Fruit fly (Drosophila melanogaster) whole organism, embryonic: Measurements from ENCODE around the gene CG4462.

Experiments
- Abd-B ChIP-seq: fragments of 200-800 bp; sonication (Bioruptor generic); optimal IDR thresholded peaks from 2 replicates; lab custom pipeline; 2018; ENCODE audit warnings: missing biosample characterization, mild to moderate bottlenecking, missing genetic modification characterization, moderate library complexity
- Antp ChIP-seq: fragments of 200-800 bp; sonication (Bioruptor generic); optimal IDR thresholded peaks from 3 replicates; lab custom pipeline; 2016; ENCODE audit warnings: missing biosample characterization, missing genetic modification characterization
- CG12104 ChIP-seq: fragments of 200-800 bp; sonication (Bioruptor generic); optimal IDR thresholded peaks from 3 replicates; lab custom pipeline; 2016; ENCODE audit warnings: missing biosample characterization, missing genetic modification characterization
- CG12391 ChIP-seq: fragments of 200-800 bp; sonication (Bioruptor generic); optimal IDR thresholded peaks from 3 replicates; lab custom pipeline; 2018; ENCODE audit warnings: missing biosample characterization, mild to moderate bottlenecking, missing genetic modification characterization, moderate library complexity
- CG13287 ChIP-seq: fragments of 200-800 bp; sonication (Bioruptor generic); IDR thresholded peaks from 2 replicates; pipeline ENCODE4 v1.3.6; 2022; ENCODE audit warnings: missing biosample characterization, missing genetic modification characterization; ENCODE audit not compliant: partially characterized antibody
- CG14710 ChIP-seq: fragments of 200-800 bp; sonication (Bioruptor generic); optimal IDR thresholded peaks from 3 replicates; lab custom pipeline; 2019; ENCODE audit warnings: missing biosample characterization, mild to moderate bottlenecking, missing genetic modification characterization, moderate library complexity
- CG1602 ChIP-seq: fragments of 200-800 bp; sonication (Bioruptor generic); optimal IDR thresholded peaks from 3 replicates; lab custom pipeline; 2016; ENCODE audit warnings: missing biosample characterization, missing genetic modification characterization
- CG17568 ChIP-seq: fragments of 200-800 bp; sonication (Bioruptor generic); optimal IDR thresholded peaks from 2 replicates; lab custom pipeline; 2018; ENCODE audit warnings: missing biosample characterization, mild to moderate bottlenecking, missing genetic modification characterization, moderate library complexity
- CG18476 ChIP-seq: fragments of 200-800 bp; sonication (Bioruptor generic); optimal IDR thresholded peaks from 2 replicates; lab custom pipeline; 2016; ENCODE audit warnings: missing biosample characterization, mild to moderate bottlenecking, missing genetic modification characterization
- CG3281 ChIP-seq: fragments of 200-800 bp; sonication (Bioruptor generic); optimal IDR thresholded peaks from 3 replicates; lab custom pipeline; 2017; ENCODE audit warnings: missing biosample characterization, mild to moderate bottlenecking, missing genetic modification characterization
- CG4424 ChIP-seq: fragments of 200-800 bp; sonication (Bioruptor generic); optimal IDR thresholded peaks from 3 replicates; lab custom pipeline; 2016; ENCODE audit warnings: missing biosample characterization, missing genetic modification characterization
- CG5245 ChIP-seq: fragments of 200-800 bp; sonication (Bioruptor generic); optimal IDR thresholded peaks from 3 replicates; lab custom pipeline; 2016; ENCODE audit warnings: missing biosample characterization, missing genetic modification characterization
- CG6765 ChIP-seq: fragments of 200-800 bp; sonication (Bioruptor generic); optimal IDR thresholded peaks from 3 replicates; lab custom pipeline; 2017; ENCODE audit warnings: missing biosample characterization, mild to moderate bottlenecking, missing genetic modification characterization
- CG6813 ChIP-seq: fragments of 200-800 bp; sonication (Bioruptor generic); optimal IDR thresholded peaks from 2 replicates; lab custom pipeline; 2017; ENCODE audit warnings: missing biosample characterization, missing genetic modification characterization, mild to moderate bottlenecking, moderate library complexity, missing genetic modification reagents
- CG7786 ChIP-seq: fragments of 200-800 bp; sonication (Bioruptor generic); optimal IDR thresholded peaks from 2 replicates; lab custom pipeline; 2016; ENCODE audit warnings: missing biosample characterization, missing genetic modification characterization
- CG7987 ChIP-seq: fragments of 200-800 bp; sonication (Bioruptor generic); optimal IDR thresholded peaks from 2 replicates; lab custom pipeline; 2018; ENCODE audit warnings: missing biosample characterization, mild to moderate bottlenecking, missing genetic modification characterization, moderate library complexity
- CG8359 ChIP-seq: fragments of 200-800 bp; sonication (Bioruptor generic); optimal IDR thresholded peaks from 2 replicates; lab custom pipeline; 2017; ENCODE audit warnings: missing biosample characterization, mild to moderate bottlenecking, missing genetic modification characterization, borderline replicate concordance
- CG9932 ChIP-seq: fragments of 200-800 bp; sonication (Bioruptor generic); IDR thresholded peaks from 2 replicates; pipeline ENCODE4 v1.3.6; 2022; ENCODE audit warnings: missing biosample characterization, missing genetic modification characterization
- Dfd ChIP-seq, 2 experiments: fragments of >200 bp; optimal IDR thresholded peaks; 2 replicates each; lab custom pipeline; 2017; ENCODE audit warnings: missing biosample characterization in 2 of 2, missing genetic modification characterization in 2 of 2
- E2f2 ChIP-seq: fragments of 200-800 bp; sonication (Bioruptor generic); IDR thresholded peaks from 2 replicates; pipeline ENCODE4 v1.3.6; 2022; ENCODE audit warnings: missing biosample characterization, missing genetic modification characterization
- Elba2 ChIP-seq: fragments of 200-800 bp; sonication (Bioruptor generic); optimal IDR thresholded peaks from 3 replicates; lab custom pipeline; 2016; ENCODE audit warnings: missing biosample characterization, missing genetic modification characterization
- Fer3 ChIP-seq: fragments of 200-800 bp; sonication (Bioruptor generic); optimal IDR thresholded peaks from 2 replicates; lab custom pipeline; 2018; ENCODE audit warnings: missing biosample characterization, mild to moderate bottlenecking, missing genetic modification characterization, moderate library complexity
- GATAe ChIP-seq: fragments of 200-800 bp; sonication (Bioruptor generic); conservative IDR thresholded peaks from 2 replicates; pipeline ENCODE4 v1.3.6; 2022; ENCODE audit warnings: missing biosample characterization, missing genetic modification characterization
- H2.0 ChIP-seq: fragments of 200-800 bp; sonication (Bioruptor generic); IDR thresholded peaks from 2 replicates; pipeline ENCODE4 v1.3.6; 2022; ENCODE audit warnings: missing biosample characterization, missing genetic modification characterization
- Hey ChIP-seq: fragments of 200-800 bp; sonication (Bioruptor generic); optimal IDR thresholded peaks from 3 replicates; lab custom pipeline; 2018; ENCODE audit warnings: missing biosample characterization, mild to moderate bottlenecking, missing genetic modification characterization
- MBD-R2 ChIP-seq: fragments of 200-800 bp; sonication (Bioruptor generic); IDR thresholded peaks from 2 replicates; pipeline ENCODE4 v1.3.6; 2022; ENCODE audit warnings: missing biosample characterization, missing genetic modification characterization
- NK7.1 ChIP-seq: fragments of 200-800 bp; sonication (Bioruptor generic); optimal IDR thresholded peaks from 3 replicates; lab custom pipeline; 2016; ENCODE audit warnings: missing biosample characterization, missing genetic modification characterization
- Nf-YB ChIP-seq: fragments of 200-800 bp; sonication (Bioruptor generic); optimal IDR thresholded peaks from 3 replicates; lab custom pipeline; 2019; ENCODE audit warnings: missing biosample characterization, mild to moderate bottlenecking, missing genetic modification characterization, moderate library complexity
- Sin3A ChIP-seq: fragments of >200 bp; optimal IDR thresholded peaks from 2 replicates; lab custom pipeline; 2018
- Sry-δ ChIP-seq: fragments of 200-800 bp; sonication (Bioruptor generic); optimal IDR thresholded peaks from 2 replicates; lab custom pipeline; 2016; ENCODE audit warnings: missing biosample characterization, missing genetic modification characterization
- TFAM ChIP-seq: fragments of 200-800 bp; sonication (Bioruptor generic); optimal IDR thresholded peaks from 2 replicates; lab custom pipeline; 2017; ENCODE audit warnings: missing biosample characterization, missing genetic modification characterization, inconsistent platforms
- Tbp ChIP-seq: fragments of >200 bp; optimal IDR thresholded peaks from 2 replicates; lab custom pipeline; 2018; ENCODE audit warnings: missing biosample characterization, missing genetic modification characterization
- cas ChIP-seq: fragments of 200-800 bp; sonication (Bioruptor generic); IDR thresholded peaks from 2 replicates; pipeline ENCODE4 v1.3.6; 2022; ENCODE audit warnings: missing biosample characterization, missing genetic modification characterization
- chinmo ChIP-seq: fragments of 200-800 bp; sonication (Bioruptor generic); IDR thresholded peaks from 4 replicates; pipeline ENCODE4 v1.3.6; 2022; ENCODE audit warnings: missing biosample characterization, missing genetic modification characterization; ENCODE audit not compliant: partially characterized antibody
- ems ChIP-seq: fragments of 200-800 bp; sonication (Bioruptor generic); optimal IDR thresholded peaks from 3 replicates; lab custom pipeline; 2016; ENCODE audit warnings: missing biosample characterization, missing genetic modification characterization
- gce ChIP-seq: fragments of 200-800 bp; sonication (Bioruptor generic); IDR thresholded peaks from 3 replicates; pipeline ENCODE4 v1.3.6; 2022; ENCODE audit warnings: missing biosample characterization, missing genetic modification characterization
- jumu ChIP-seq: fragments of 200-800 bp; sonication (Bioruptor generic); optimal IDR thresholded peaks from 3 replicates; lab custom pipeline; 2016; ENCODE audit warnings: missing biosample characterization, missing genetic modification characterization
- lola ChIP-seq, 3 experiments: fragments of >200 bp in 2 of 3; fragments of 200-800 bp in 1 of 3; sonication (Bioruptor generic) in 1 of 3; optimal IDR thresholded peaks; 2 replicates each; lab custom pipeline; 2017 to 2019; ENCODE audit warnings: missing biosample characterization in 3 of 3, missing genetic modification characterization in 3 of 3, mild to moderate bottlenecking in 1 of 3, moderate library complexity in 1 of 3
- lov ChIP-seq, 2 experiments: fragments of 200-800 bp in 1 of 2; fragments of >200 bp in 1 of 2; sonication (Bioruptor generic) in 1 of 2; IDR thresholded peaks in 1 of 2; optimal IDR thresholded peaks in 1 of 2; 2 replicates in 1 of 2; 3 replicates in 1 of 2; pipeline versions ENCODE4 v1.3.6 to Lab custom; 2017 to 2022; ENCODE audit warnings: missing biosample characterization in 1 of 2, missing genetic modification characterization in 1 of 2
- row ChIP-seq: fragments of 200-800 bp; sonication (Bioruptor generic); IDR thresholded peaks from 3 replicates; pipeline ENCODE4 v1.3.6; 2022; ENCODE audit warnings: missing biosample characterization, missing genetic modification characterization
- salm ChIP-seq: fragments of 200-800 bp; sonication (Bioruptor generic); optimal IDR thresholded peaks from 2 replicates; lab custom pipeline; 2018; ENCODE audit warnings: missing biosample characterization, mild to moderate bottlenecking, missing genetic modification characterization
- sob ChIP-seq: fragments of 200-800 bp; sonication (Bioruptor generic); IDR thresholded peaks from 2 replicates; pipeline ENCODE4 v1.3.6; 2022; ENCODE audit warnings: missing biosample characterization, missing genetic modification characterization
- tgo ChIP-seq: fragments of 200-800 bp; sonication (Bioruptor generic); IDR thresholded peaks from 3 replicates; pipeline ENCODE4 v1.3.6; 2022; ENCODE audit warnings: missing biosample characterization, missing genetic modification characterization

CG4462 gene

dm6 chr3R:19879470-19880052, 45.6 kb downstream of the CG4462 start, which contains the start of gene Ask1 (continued):
- no peak for TF ChIP-seq ems
- TF ChIP-seq CG13287 (GFP tag; lab: Robert Waterston, UW), result 0 out of 2 replicates have a peak, but pooled peaks have one; percentile 6
- TF ChIP-seq CG8359 (GFP tag; lab: Kevin White, UChicago), result no peak
- TF ChIP-seq chinmo (GFP tag; lab: Robert Waterston, UW), result no peak
- no peak for TF ChIP-seq lola (GFP tag; optimal IDR thresholded peaks at IDR 0.05; lab: Kevin White, UChicago)
- TF ChIP-seq CG3281 (GFP tag; lab: Kevin White, UChicago), result no peak
- TF ChIP-seq H2.0 (GFP tag; lab: Robert Waterston, UW), result no peak
- no peak for TF ChIP-seq CG9932 (GFP tag; lab: Robert Waterston, UW)
- no peak for TF ChIP-seq Sin3A (lab: Kevin White, UChicago)
- TF ChIP-seq CG17568 (GFP tag; lab: Kevin White, UChicago), result no peak
- no peak for TF ChIP-seq gce (GFP tag; lab: Robert Waterston, UW)
- TF ChIP-seq Fer3 (tag; lab: Kevin White, UChicago), result no peak
- no peak for TF ChIP-seq Tbp (GFP tag; lab: Kevin White, UChicago)
- TF ChIP-seq Elba2 (GFP tag; lab: Kevin White, UChicago), result no peak
- no peak for TF ChIP-seq jumu (GFP tag; lab: Kevin White, UChicago)
- no peak for TF ChIP-seq cas
- peak; percentile 59 for TF ChIP-seq MBD-R2 (GFP tag; lab: Robert Waterston, UW)
- TF ChIP-seq CG14710 (tag; lab: Kevin White, UChicago), result peak; percentile 13
- TF ChIP-seq CG7987 (GFP tag; lab: Kevin White, UChicago), result no peak
- no peak for TF ChIP-seq Sry-δ (GFP tag; lab: Kevin White, UChicago)
- no peak for TF ChIP-seq NK7.1 (GFP tag; lab: Kevin White, UChicago)
- TF ChIP-seq GATAe (GFP tag; lab: Robert Waterston, UW), result no peak
- peak; percentile 87 for TF ChIP-seq E2f2 (GFP tag; lab: Robert Waterston, UW)
- TF ChIP-seq CG6813 (GFP tag; lab: Kevin White, UChicago), result no peak
- TF ChIP-seq salm (tag; lab: Kevin White, UChicago), result no peak
- no peak for TF ChIP-seq tgo (GFP tag; lab: Robert Waterston, UW)
- TF ChIP-seq CG4424 (GFP tag; lab: Kevin White, UChicago), result no peak
- TF ChIP-seq CG12104 (GFP tag; lab: Kevin White, UChicago), result no peak
- TF ChIP-seq row (GFP tag; lab: Robert Waterston, UW), result no peak
- no peak for TF ChIP-seq CG12391 (tag; lab: Kevin White, UChicago)
- no peak for TF ChIP-seq Nf-YB (GFP tag; lab: Kevin White, UChicago)
- TF ChIP-seq CG7786, result no peak
- no peak for TF ChIP-seq CG1602 (GFP tag; lab: Kevin White, UChicago)
- no peak for TF ChIP-seq CG5245 (GFP tag; lab: Kevin White, UChicago)
- no peak for TF ChIP-seq CG6765
- no peak for TF ChIP-seq Dfd (GFP tag; optimal IDR thresholded peaks at IDR 0.05; lab: Kevin White, UChicago)
- no peak for TF ChIP-seq TFAM (GFP tag; lab: Kevin White, UChicago)
- TF ChIP-seq lov (optimal IDR thresholded peaks at IDR 0.05; lab: Kevin White, UChicago), result no peak
- TF ChIP-seq lov (GFP tag; IDR thresholded peaks at IDR 0.05; lab: Robert Waterston, UW), result no peak
- TF ChIP-seq Antp (GFP tag; lab: Kevin White, UChicago), result no peak
- no peak for TF ChIP-seq CG18476 (GFP tag; lab: Kevin White, UChicago)
- no peak for TF ChIP-seq Hey
- TF ChIP-seq Abd-B (GFP tag; lab: Kevin White, UChicago), result no peak
- no peak for TF ChIP-seq sob (GFP tag; lab: Robert Waterston, UW)
